Worm (Caenorhabditis elegans): ENCODE data around the gene F59B1.10.

- TF ChIP-seq jun-1 (tag; optimal IDR thresholded peaks at IDR 0.05) (no peak), R02D3.7 (tag; optimal IDR thresholded peaks at IDR 0.05) (no peak), mdl-1 (tag; optimal IDR thresholded peaks at IDR 0.05) (peak; percentile 29 to 87), lim-7 (GFP tag; IDR thresholded peaks at IDR 0.05) (no peak)
Observed at ce11 chrV:3644193-3644693, 3.5 kb downstream of the F59B1.10 start, which contains the start of gene F59B1.8.

Data from whole organism, L4 larva.